Fruit fly (Drosophila melanogaster): ENCODE results near the gene CG43844.

The CG43844 gene

DNA sequence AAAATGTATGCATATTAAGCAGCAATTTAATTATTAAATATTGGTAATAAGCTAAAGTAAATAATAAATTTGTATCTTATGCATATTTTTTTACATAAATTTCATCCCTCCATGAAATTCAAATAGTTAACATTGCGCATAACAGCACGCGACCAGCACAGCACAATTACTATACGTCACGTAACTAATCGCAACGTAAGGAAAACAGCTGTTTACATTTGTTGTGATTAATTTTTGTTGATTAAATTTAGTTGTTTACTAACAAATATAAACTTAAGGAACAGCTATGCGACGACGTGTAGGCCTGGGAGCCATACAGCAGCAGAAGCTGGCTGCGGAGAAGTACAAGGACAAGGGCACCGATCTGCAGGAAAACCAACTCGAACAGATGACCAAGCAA, 24.3 kb upstream of the CG43844 start, which contains the start of gene lsn (continued):
- TF ChIP-seq CG6765 (GFP tag; optimal IDR thresholded peaks at IDR 0.05) (no peak), insv (GFP tag; optimal IDR thresholded peaks at IDR 0.05) (no peak), CG2116 (GFP tag; optimal IDR thresholded peaks at IDR 0.05) (no peak), CG17186 (GFP tag; optimal IDR thresholded peaks at IDR 0.05) (peak; percentile 99), BEAF-32 (GFP tag; optimal IDR thresholded peaks at IDR 0.05) (peak; percentile 13), exex (tag; optimal IDR thresholded peaks at IDR 0.05) (no peak), zf30C (GFP tag; optimal IDR thresholded peaks at IDR 0.05) (no peak), Lpt (GFP tag; optimal IDR thresholded peaks at IDR 0.05) (no peak), z (GFP tag; IDR thresholded peaks at IDR 0.05) (no peak), Tbp (GFP tag; optimal IDR thresholded peaks at IDR 0.05) (no peak), sd (tag; optimal IDR thresholded peaks at IDR 0.05) (peak; percentile 65), CG8388 (GFP tag; optimal IDR thresholded peaks at IDR 0.05) (no peak), prd (optimal IDR thresholded peaks at IDR 0.05) (no peak), prd (GFP tag; IDR thresholded peaks at IDR 0.05) (no peak), scrt (GFP tag; optimal IDR thresholded peaks at IDR 0.05) (no peak), onecut (GFP tag; IDR thresholded peaks at IDR 0.05) (no peak), Ravus (GFP tag; IDR thresholded peaks at IDR 0.05) (no peak), D19B (GFP tag; optimal IDR thresholded peaks at IDR 0.05) (no peak), lmd (GFP tag; IDR thresholded peaks at IDR 0.05) (no peak), CG1832 (GFP tag; optimal IDR thresholded peaks at IDR 0.05) (no peak), Hr39 (optimal IDR thresholded peaks at IDR 0.05) (no peak), CkIIα-i1 (GFP tag; IDR thresholded peaks at IDR 0.05) (no peak), Sox102F (GFP tag; optimal IDR thresholded peaks at IDR 0.05) (peak; percentile 61), CG17568 (GFP tag; optimal IDR thresholded peaks at IDR 0.05) (peak; percentile 73), peb (GFP tag; IDR thresholded peaks at IDR 0.05) (no peak), wek (GFP tag; optimal IDR thresholded peaks at IDR 0.05) (peak; percentile 46), cad (GFP tag; optimal IDR thresholded peaks at IDR 0.05) (no peak), Dip3 (GFP tag; optimal IDR thresholded peaks at IDR 0.05) (no peak), Scr (GFP tag; IDR thresholded peaks at IDR 0.05; ENCODE audit: partially characterized antibody) (no peak), en (GFP tag; optimal IDR thresholded peaks at IDR 0.05) (no peak), Chrac-16 (GFP tag; optimal IDR thresholded peaks at IDR 0.05) (no peak), tin (GFP tag; optimal IDR thresholded peaks at IDR 0.05) (no peak), NK7.1 (GFP tag; optimal IDR thresholded peaks at IDR 0.05) (no peak), Gug (GFP tag; IDR thresholded peaks at IDR 0.05) (no peak), PHDP (tag; optimal IDR thresholded peaks at IDR 0.05) (peak; percentile 71), CG12071 (GFP tag; optimal IDR thresholded peaks at IDR 0.05) (no peak), CG13624 (GFP tag; optimal IDR thresholded peaks at IDR 0.05) (no peak), Side (GFP tag; optimal IDR thresholded peaks at IDR 0.05) (no peak), CG3838 (GFP tag; optimal IDR thresholded peaks at IDR 0.05) (peak; percentile 13), lilli (GFP tag; optimal IDR thresholded peaks at IDR 0.05) (no peak), Gsc (GFP tag; IDR thresholded peaks at IDR 0.05) (no peak), org-1 (GFP tag; optimal IDR thresholded peaks at IDR 0.05) (no peak), CG8765 (GFP tag; IDR thresholded peaks at IDR 0.05) (no peak), Deaf1 (tag; optimal IDR thresholded peaks at IDR 0.05) (no peak), unc-4 (GFP tag; IDR thresholded peaks at IDR 0.05; ENCODE audit: partially characterized antibody) (no peak), CG15601 (tag; optimal IDR thresholded peaks at IDR 0.05) (peak; percentile 59), cato (GFP tag; optimal IDR thresholded peaks at IDR 0.05; ENCODE audit: borderline replicate concordance) (no peak), Hr51 (GFP tag; optimal IDR thresholded peaks at IDR 0.05) (no peak), zen2 (GFP tag; IDR thresholded peaks at IDR 0.05; ENCODE audit: partially characterized antibody) (no peak), Dip2 (GFP tag; IDR thresholded peaks at IDR 0.05) (no peak), fru (optimal IDR thresholded peaks at IDR 0.05) (no peak), CG14710 (tag; optimal IDR thresholded peaks at IDR 0.05) (no peak), CG13296 (GFP tag; optimal IDR thresholded peaks at IDR 0.05) (peak; percentile 30)

Measured in whole organism, embryonic.